Fruit fly (Drosophila melanogaster): ENCODE data around the gene Gale.

- no peak for TF ChIP-seq Sin3A (optimal IDR thresholded peaks at IDR 0.05)
- TF ChIP-seq h (optimal IDR thresholded peaks at IDR 0.05) = no peak
- TF ChIP-seq psq (optimal IDR thresholded peaks at IDR 0.05) = no peak
Measured at dm6 chr3L:699368-700150, 51.2 kb downstream of the Gale start.

All from Kc167 (cell line).